Fruit fly (Drosophila melanogaster): ENCODE measurements around the gene CG9919.

CG9919 gene

DNA sequence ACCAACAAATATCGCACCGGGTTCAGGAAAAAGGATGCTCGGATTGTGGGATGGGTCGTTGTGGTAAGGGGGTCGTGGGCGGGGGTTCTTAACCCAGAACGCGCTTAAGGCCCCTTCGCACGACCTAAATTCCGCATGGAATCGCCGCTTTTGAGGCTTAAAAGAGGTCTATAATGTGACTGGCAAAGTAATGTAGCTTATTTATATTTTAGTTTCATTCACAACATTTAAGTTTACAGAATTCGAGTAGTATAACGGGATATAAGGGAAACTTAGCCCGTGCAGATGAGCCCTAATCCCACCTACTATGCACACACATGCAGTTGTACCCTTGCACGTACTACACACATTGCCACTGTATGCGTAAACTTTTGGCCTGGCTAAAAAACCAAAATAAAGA, 51.8 kb downstream of the CG9919 start:
- TF ChIP-seq CG10348 (GFP tag; IDR thresholded peaks at IDR 0.05) (no peak), gl (tag; optimal IDR thresholded peaks at IDR 0.05) (peak; percentile 81), Pif1B (GFP tag; optimal IDR thresholded peaks at IDR 0.05) (peak; percentile 83), rn (GFP tag; IDR thresholded peaks at IDR 0.05) (peak; percentile 37; the same call in 1 of the 2 replicates), CG9948 (tag; optimal IDR thresholded peaks at IDR 0.05) (peak; percentile 83), CG12605 (GFP tag; IDR thresholded peaks at IDR 0.05) (peak; percentile 87), CG32121 (GFP tag; IDR thresholded peaks at IDR 0.05) (peak; percentile 79), Pif1A (GFP tag; optimal IDR thresholded peaks at IDR 0.05) (peak; percentile 76), CG13204 (GFP tag; optimal IDR thresholded peaks at IDR 0.05) (peak; percentile 88), Ets98B (GFP tag; IDR thresholded peaks at IDR 0.05) (peak; percentile 89), CG8159 (tag; optimal IDR thresholded peaks at IDR 0.05) (peak; percentile 87), EcR (GFP tag; optimal IDR thresholded peaks at IDR 0.05) (peak; percentile 51), fd96Ca (GFP tag; IDR thresholded peaks at IDR 0.05) (peak; percentile 92), CG15710 (tag; optimal IDR thresholded peaks at IDR 0.05) (peak; percentile 90), CG17806 (tag; optimal IDR thresholded peaks at IDR 0.05) (peak; percentile 83), Snoo (tag; optimal IDR thresholded peaks at IDR 0.05) (peak; percentile 78), CG8301 (tag; optimal IDR thresholded peaks at IDR 0.05) (peak; percentile 84), CG34367 (tag; optimal IDR thresholded peaks at IDR 0.05) (peak; percentile 88), D1 (tag; optimal IDR thresholded peaks at IDR 0.05) (peak; percentile 22), CG14655 (GFP tag; optimal IDR thresholded peaks at IDR 0.05) (peak; percentile 87), CG4496 (GFP tag; IDR thresholded peaks at IDR 0.05) (peak; percentile 90)

Measured in whole organism, pupa.